Worm (Caenorhabditis elegans) whole organism, L1 larva: ENCODE measurements around the gene rps-13.

Experiments used
- aly-2 ChIP-seq: fragments of 150-350 bp; optimal IDR thresholded peaks from 2 replicates; lab custom pipeline; 2014; ENCODE audit warnings: missing biosample characterization, missing genetic modification characterization
- ama-1 ChIP-seq: fragments of 150-350 bp; optimal IDR thresholded peaks from 2 replicates; lab custom pipeline; 2014
- elt-3 ChIP-seq, 6 experiments: fragments of 150-350 bp in 1 of 6; sonication (generic microtip); optimal IDR thresholded peaks; 2 replicates each; lab custom pipeline; 2017 to 2018; ENCODE audit warnings: missing biosample characterization in 6 of 6, missing genetic modification characterization in 6 of 6, inconsistent platforms in 1 of 6
- fkh-10 ChIP-seq: sonication (generic microtip); optimal IDR thresholded peaks from 2 replicates; lab custom pipeline; 2017; ENCODE audit warnings: missing biosample characterization, missing genetic modification reagents, missing genetic modification characterization
- nhr-11 ChIP-seq: fragments of 150-350 bp; optimal IDR thresholded peaks from 2 replicates; lab custom pipeline; 2014; ENCODE audit warnings: missing biosample characterization, missing genetic modification characterization
- nhr-28 ChIP-seq: fragments of 150-350 bp; optimal IDR thresholded peaks from 2 replicates; lab custom pipeline; 2014; ENCODE audit warnings: missing biosample characterization, missing genetic modification characterization
- nhr-47 ChIP-seq: sonication (generic microtip); optimal IDR thresholded peaks from 2 replicates; lab custom pipeline; 2016; ENCODE audit warnings: mild to moderate bottlenecking, missing genetic modification characterization, moderate library complexity, missing compliant biosample characterization
- nhr-77 ChIP-seq: fragments of 150-350 bp; optimal IDR thresholded peaks from 2 replicates; lab custom pipeline; 2014; ENCODE audit warnings: missing biosample characterization, missing genetic modification characterization
- unc-130 ChIP-seq: fragments of 150-350 bp; optimal IDR thresholded peaks from 2 replicates; lab custom pipeline; 2017; ENCODE audit warnings: missing biosample characterization, missing genetic modification characterization, inconsistent platforms

- TF ChIP-seq nhr-47 (tag; lab: Kevin White, UChicago), result peak; percentile 81
- TF ChIP-seq unc-130 (tag; lab: Kevin White, UChicago), result peak; percentile 94
- peak; percentile 46 for TF ChIP-seq ama-1 (lab: Kevin White, UChicago)
- peak; percentile 10 for TF ChIP-seq fkh-10 (GFP tag; lab: Kevin White, UChicago)
- TF ChIP-seq nhr-77 (tag; lab: Kevin White, UChicago), result peak; percentile 56
- no peak for TF ChIP-seq nhr-28 (tag; lab: Kevin White, UChicago)
- TF ChIP-seq aly-2 (tag; lab: Kevin White, UChicago), result no peak
- TF ChIP-seq elt-3 (tag; optimal IDR thresholded peaks at IDR 0.05; lab: Kevin White, UChicago), result peak in 2 of 6 experiments; percentile 43 to 63
- TF ChIP-seq nhr-11 (tag; lab: Kevin White, UChicago), result peak; percentile 53
These were observed at the start of gene rps-13, which contains the start of gene nfx-1 for ce11 chrIII:6374947-6375415.
